Worm (Caenorhabditis elegans): ENCODE results near the gene egl-36.

DNA sequence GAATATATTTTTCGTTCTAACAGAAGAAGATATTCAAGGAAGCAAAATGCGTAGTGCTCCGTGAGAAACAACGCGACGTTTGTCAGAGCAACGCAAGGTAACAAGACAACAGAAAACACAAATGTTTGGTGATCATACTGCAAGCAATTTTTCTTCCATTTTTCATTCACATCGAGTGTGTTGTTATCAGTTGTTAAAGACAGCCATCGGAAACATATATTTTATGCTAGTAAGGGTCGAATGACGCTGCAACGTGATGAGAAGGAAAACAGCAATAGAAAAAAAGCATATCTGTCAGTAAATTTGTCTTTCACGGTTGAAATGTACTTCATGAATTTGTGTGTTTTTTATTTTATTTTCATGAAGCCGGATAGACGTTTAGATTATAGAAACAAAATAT lies 14.0 kb downstream of the egl-36 start:
- TF ChIP-seq sdz-38 (tag; optimal IDR thresholded peaks at IDR 0.05) = no peak
- no peak for TF ChIP-seq nhr-90 (tag; optimal IDR thresholded peaks at IDR 0.05)
- no peak for TF ChIP-seq sea-2 (GFP tag; IDR thresholded peaks at IDR 0.05)
- TF ChIP-seq ZK185.1 (tag; optimal IDR thresholded peaks at IDR 0.05; ENCODE audit: poor library complexity, severe bottlenecking) = no peak
- TF ChIP-seq ets-4 (GFP tag; optimal IDR thresholded peaks at IDR 0.05) = no peak
- TF ChIP-seq hmg-20 (GFP tag; IDR thresholded peaks at IDR 0.05) = no peak
- no peak for TF ChIP-seq unc-62 (GFP tag; optimal IDR thresholded peaks at IDR 0.05)
- no peak for TF ChIP-seq mxl-1 (tag; optimal IDR thresholded peaks at IDR 0.05)
- no peak for TF ChIP-seq tbp1 (GFP tag; optimal IDR thresholded peaks at IDR 0.05)
- no peak for TF ChIP-seq lin-35 (GFP tag; optimal IDR thresholded peaks at IDR 0.05)
